Worm (Caenorhabditis elegans) whole organism, L1 larva: ENCODE data around the gene ZK1127.13.
"Not testable (repeated sequence)": the region's sequence is repeated elsewhere in the genome, so short reads cannot be mapped to it uniquely, and the experiment has no call there.

ENCODE experiments used
- ama-1 ChIP-seq: fragments of 150-350 bp; optimal IDR thresholded peaks from 2 replicates; lab custom pipeline; 2014
- tbx-2 ChIP-seq: sonication (generic microtip); optimal IDR thresholded peaks from 2 replicates; lab custom pipeline; 2016; ENCODE audit warnings: missing genetic modification characterization, missing compliant biosample characterization

DNA sequence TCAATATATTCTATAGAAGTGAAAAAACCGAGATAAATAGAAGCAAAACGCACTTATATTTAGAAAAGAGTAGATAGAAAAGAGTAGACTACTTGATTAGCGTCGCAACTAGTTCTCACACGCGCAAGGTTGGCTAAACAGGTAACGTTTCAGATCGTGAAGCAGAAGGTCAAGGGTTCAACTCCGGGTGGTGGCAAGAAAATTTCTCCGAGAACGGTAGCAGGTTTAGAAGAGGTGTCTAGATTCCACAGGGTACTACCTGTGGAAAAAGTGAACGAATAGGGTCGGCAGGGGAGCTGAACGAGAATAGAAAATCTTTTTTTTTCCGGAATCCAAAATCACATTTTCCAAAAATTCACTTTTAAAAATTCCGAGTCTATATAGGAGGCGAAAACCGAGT is 11.0 kb upstream of the ZK1127.13 start:
- TF ChIP-seq ama-1; tbx-2 (tag; lab: Kevin White, UChicago): not testable (repeated sequence)
